Fruit fly (Drosophila melanogaster) whole organism, embryonic: ENCODE results near the gene fru.

Experiments
- CG10321 ChIP-seq: fragments of 200-800 bp; sonication (Bioruptor generic); IDR thresholded peaks from 2 replicates; pipeline ENCODE4 v1.3.6; 2022; ENCODE audit warnings: missing biosample characterization, missing genetic modification characterization
- ap ChIP-seq: fragments of 200-800 bp; sonication (Bioruptor generic); IDR thresholded peaks from 2 replicates; pipeline ENCODE4 v1.3.6; 2022; ENCODE audit warnings: missing biosample characterization, missing genetic modification characterization

- TF ChIP-seq CG10321 (GFP tag; lab: Robert Waterston, UW) (no peak), ap (GFP tag; lab: Robert Waterston, UW) (no peak)
These were observed 773 bp upstream of the fru start for dm6 chr3R:18546159-18546558.
